Fruit fly (Drosophila melanogaster) whole organism, pupa: ENCODE results near the gene MBD-R2.

Experiments used
- CG10348 ChIP-seq: fragments of 200-800 bp; sonication (Bioruptor generic); IDR thresholded peaks from 2 replicates; pipeline ENCODE4 v1.3.6; 2022; ENCODE audit warnings: missing biosample characterization, missing genetic modification characterization
- CG12605 ChIP-seq: fragments of 200-800 bp; sonication (Bioruptor generic); IDR thresholded peaks from 2 replicates; pipeline ENCODE4 v1.3.6; 2022; ENCODE audit warnings: missing biosample characterization, missing genetic modification characterization
- CG13204 ChIP-seq: fragments of 200-800 bp; sonication (Bioruptor generic); optimal IDR thresholded peaks from 2 replicates; lab custom pipeline; 2018; ENCODE audit warnings: missing biosample characterization, mild to moderate bottlenecking, missing genetic modification characterization, moderate library complexity
- CG14655 ChIP-seq: fragments of 200-800 bp; sonication (Bioruptor generic); optimal IDR thresholded peaks from 3 replicates; lab custom pipeline; 2017; ENCODE audit warnings: mild to moderate bottlenecking, missing biosample characterization, missing genetic modification reagents, missing genetic modification characterization
- CG15710 ChIP-seq: fragments of 200-800 bp; sonication (Bioruptor generic); optimal IDR thresholded peaks from 2 replicates; lab custom pipeline; 2018; ENCODE audit warnings: missing biosample characterization, mild to moderate bottlenecking, missing genetic modification characterization, moderate library complexity
- CG17806 ChIP-seq: fragments of 200-800 bp; sonication (Bioruptor generic); optimal IDR thresholded peaks from 2 replicates; lab custom pipeline; 2018; ENCODE audit warnings: missing biosample characterization, mild to moderate bottlenecking, missing genetic modification characterization, moderate library complexity
- CG32121 ChIP-seq: fragments of 200-800 bp; sonication (Bioruptor generic); IDR thresholded peaks from 2 replicates; pipeline ENCODE4 v1.3.6; 2022; ENCODE audit warnings: missing biosample characterization, missing genetic modification characterization
- CG34367 ChIP-seq: fragments of 200-800 bp; sonication (Bioruptor generic); optimal IDR thresholded peaks from 2 replicates; lab custom pipeline; 2018; ENCODE audit warnings: missing biosample characterization, mild to moderate bottlenecking, missing genetic modification characterization
- CG4496 ChIP-seq: fragments of 200-800 bp; sonication (Bioruptor generic); IDR thresholded peaks from 3 replicates; pipeline ENCODE4 v1.3.6; 2022; ENCODE audit warnings: missing biosample characterization, missing genetic modification characterization
- CG8159 ChIP-seq: fragments of 200-800 bp; sonication (Bioruptor generic); optimal IDR thresholded peaks from 3 replicates; lab custom pipeline; 2018; ENCODE audit warnings: missing biosample characterization, mild to moderate bottlenecking, missing genetic modification characterization, moderate library complexity
- CG8301 ChIP-seq: fragments of 200-800 bp; sonication (Bioruptor generic); optimal IDR thresholded peaks from 2 replicates; lab custom pipeline; 2018; ENCODE audit warnings: missing biosample characterization, mild to moderate bottlenecking, missing genetic modification characterization
- CG9948 ChIP-seq: fragments of 200-800 bp; sonication (Bioruptor generic); optimal IDR thresholded peaks from 2 replicates; lab custom pipeline; 2018; ENCODE audit warnings: missing biosample characterization, mild to moderate bottlenecking, missing genetic modification characterization, moderate library complexity
- D1 ChIP-seq: fragments of 200-800 bp; sonication (Bioruptor generic); optimal IDR thresholded peaks from 2 replicates; lab custom pipeline; 2018; ENCODE audit warnings: missing biosample characterization, mild to moderate bottlenecking, missing genetic modification characterization, moderate library complexity
- EcR ChIP-seq: fragments of 200-800 bp; sonication (Bioruptor generic); optimal IDR thresholded peaks from 3 replicates; lab custom pipeline; 2019; ENCODE audit warnings: missing biosample characterization, missing genetic modification characterization, mild to moderate bottlenecking, moderate library complexity, missing genetic modification reagents
- Ets98B ChIP-seq: fragments of 200-800 bp; sonication (Bioruptor generic); IDR thresholded peaks from 2 replicates; pipeline ENCODE4 v1.3.6; 2022; ENCODE audit warnings: missing biosample characterization, missing genetic modification characterization
- Pif1A ChIP-seq: fragments of 200-800 bp; sonication (Bioruptor generic); optimal IDR thresholded peaks from 3 replicates; lab custom pipeline; 2016; ENCODE audit warnings: missing biosample characterization, missing genetic modification characterization
- Pif1B ChIP-seq: fragments of 200-800 bp; sonication (Bioruptor generic); optimal IDR thresholded peaks from 3 replicates; lab custom pipeline; 2016; ENCODE audit warnings: missing biosample characterization, missing genetic modification characterization
- Snoo ChIP-seq: fragments of 200-800 bp; sonication (Bioruptor generic); optimal IDR thresholded peaks from 3 replicates; lab custom pipeline; 2017; ENCODE audit warnings: missing biosample characterization, mild to moderate bottlenecking, missing genetic modification characterization, inconsistent platforms
- fd96Ca ChIP-seq: fragments of 200-800 bp; sonication (Bioruptor generic); IDR thresholded peaks from 3 replicates; pipeline ENCODE4 v1.3.6; 2022; ENCODE audit warnings: missing biosample characterization, missing genetic modification characterization
- gl ChIP-seq: fragments of 200-800 bp; sonication (Bioruptor generic); optimal IDR thresholded peaks from 2 replicates; lab custom pipeline; 2018; ENCODE audit warnings: missing biosample characterization, mild to moderate bottlenecking, missing genetic modification characterization
- rn ChIP-seq: fragments of 200-800 bp; sonication (Bioruptor generic); IDR thresholded peaks from 2 replicates; pipeline ENCODE4 v1.3.6; 2022; ENCODE audit warnings: missing biosample characterization, missing genetic modification characterization

The MBD-R2 gene

dm6 chr3R:12383784-12384183 is 27.7 kb upstream of the MBD-R2 start:
- TF ChIP-seq CG13204 (GFP tag; lab: Kevin White, UChicago) (no peak), D1 (peak; percentile 71)

DNA sequence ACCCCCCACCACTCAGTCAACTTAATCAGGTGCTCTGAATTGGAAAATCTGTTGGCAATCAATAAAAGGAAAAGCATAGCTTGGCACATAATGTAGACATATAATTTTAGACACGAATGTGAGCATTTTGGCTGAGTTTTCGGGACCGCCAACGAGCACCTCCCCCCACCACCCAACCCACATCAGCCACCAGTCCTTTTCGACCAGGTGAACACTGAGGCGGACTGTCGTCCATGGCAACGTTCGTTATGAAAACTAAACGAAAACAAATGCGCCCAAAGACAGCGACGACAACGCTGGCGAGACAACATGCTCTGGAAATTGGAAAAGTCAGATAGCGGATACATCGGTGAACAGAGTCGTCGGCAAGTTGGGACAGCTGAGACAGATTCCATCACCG is 27.0 kb upstream of the MBD-R2 start, which contains the start of gene GstD11:
GstD11 (plus strand) TSS at position 301 of the 400 bp plus-strand sequence.
- TF ChIP-seq CG8159 (tag; lab: Kevin White, UChicago) (no peak), CG32121 (no peak), Pif1B (GFP tag; lab: Kevin White, UChicago) (no peak), CG15710 (no peak), CG14655 (no peak), Ets98B (GFP tag; lab: Robert Waterston, UW) (no peak), CG17806 (no peak), CG12605 (GFP tag; lab: Robert Waterston, UW) (no peak), gl (no peak), rn (GFP tag; lab: Robert Waterston, UW) (no peak), CG4496 (GFP tag; lab: Robert Waterston, UW) (no peak), Snoo (tag; lab: Kevin White, UChicago) (no peak)

DNA sequence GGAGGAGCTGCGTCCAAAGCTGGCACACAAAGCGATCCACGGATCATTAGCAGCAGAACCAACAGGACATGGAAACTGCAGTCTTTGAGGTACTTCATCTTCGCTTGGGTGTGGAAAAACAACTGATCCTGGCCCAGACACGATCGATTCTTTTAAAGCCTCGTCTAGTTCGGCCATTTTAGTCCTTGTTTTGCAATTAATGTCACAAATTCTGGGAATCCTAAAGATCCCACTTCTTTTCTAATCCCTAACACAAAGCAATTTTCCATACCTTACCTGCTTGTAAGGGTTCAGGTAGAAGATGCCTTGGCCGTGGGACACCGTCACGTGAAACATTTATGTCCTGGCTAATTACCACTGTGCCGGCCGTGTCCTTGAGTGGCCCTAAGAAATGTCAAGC is 26.5 kb upstream of the MBD-R2 start, which contains the start of gene CG10035:
CG10035 (minus strand) TSS at position 129 of the 400 bp plus-strand sequence.
- no peak for TF ChIP-seq gl
- no peak for TF ChIP-seq CG8159 (tag; lab: Kevin White, UChicago)
- TF ChIP-seq CG12605 (GFP tag; lab: Robert Waterston, UW): no peak
- TF ChIP-seq D1: no peak
- TF ChIP-seq Ets98B (GFP tag; lab: Robert Waterston, UW): no peak
- no peak for TF ChIP-seq CG15710
- no peak for TF ChIP-seq CG32121
- TF ChIP-seq CG17806: no peak
- TF ChIP-seq CG34367 (tag; lab: Kevin White, UChicago): no peak
- TF ChIP-seq, all 21 proteins: peak for 0

DNA sequence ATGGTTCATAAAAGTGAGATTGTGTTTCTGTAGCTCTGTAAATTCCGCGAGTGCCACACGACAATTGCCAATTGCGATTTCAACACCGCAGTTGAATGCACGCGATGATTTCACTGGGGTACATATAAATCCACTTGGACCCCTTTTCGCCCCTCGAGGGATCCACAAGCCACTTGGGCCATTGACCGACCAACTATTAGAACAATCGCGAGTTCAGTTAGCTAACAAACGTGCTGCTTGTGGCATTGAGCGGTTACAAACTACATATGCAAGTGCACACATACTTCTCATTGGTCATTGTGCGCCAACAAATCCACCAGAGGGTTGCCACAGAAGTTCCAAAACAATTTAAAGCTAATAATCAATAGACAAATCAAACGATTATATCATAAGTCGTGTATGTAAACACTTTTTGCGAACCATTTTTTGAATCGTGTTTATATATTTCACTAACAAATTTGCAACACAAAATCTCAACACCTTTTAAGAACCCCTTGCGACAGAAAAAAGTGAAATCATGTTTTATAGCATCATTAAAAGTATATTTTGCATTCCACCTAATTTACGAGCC is 25.1 kb upstream of the MBD-R2 start:
- peak; percentile 67 for TF ChIP-seq CG4496 (GFP tag; lab: Robert Waterston, UW)
- TF ChIP-seq CG32121: peak; percentile 58; the same call in 1 of the 2 replicates
- TF ChIP-seq D1: no peak
- no peak; the same call in 2 of the 3 replicates for TF ChIP-seq fd96Ca (GFP tag; lab: Robert Waterston, UW)
- TF ChIP-seq rn (GFP tag; lab: Robert Waterston, UW): no peak
- peak; percentile 69 for TF ChIP-seq CG14655
- TF ChIP-seq CG8301 (tag; lab: Kevin White, UChicago): peak; percentile 73
- TF ChIP-seq CG15710: no peak
- TF ChIP-seq EcR (GFP tag; lab: Kevin White, UChicago): peak; percentile 58
- TF ChIP-seq Ets98B (GFP tag; lab: Robert Waterston, UW): peak; percentile 55; the same call in 1 of the 2 replicates

DNA sequence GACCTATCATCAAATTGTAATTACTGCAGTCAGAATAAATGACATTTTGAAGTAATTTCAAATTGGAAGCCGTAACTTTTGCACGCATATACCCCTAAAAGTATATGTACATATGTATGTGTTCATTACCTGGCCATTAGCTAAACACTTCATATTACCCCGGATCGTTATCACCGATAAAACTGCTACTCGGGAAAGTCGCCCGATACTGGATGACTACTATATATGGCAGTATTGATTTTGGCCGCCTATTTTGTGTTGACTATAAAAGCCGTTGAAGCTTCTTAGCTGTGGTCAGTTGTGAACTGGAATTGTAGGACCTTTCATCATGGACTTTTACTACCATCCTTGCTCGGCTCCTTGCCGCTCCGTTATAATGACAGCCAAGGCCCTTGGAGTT is 23.6 kb upstream of the MBD-R2 start, which contains the start of gene GstD8:
GstD8 (plus strand) TSS at position 301 of the 400 bp plus-strand sequence.
- TF ChIP-seq CG9948 (tag; lab: Kevin White, UChicago): no peak
- TF ChIP-seq CG8301 (tag; lab: Kevin White, UChicago): no peak
- TF ChIP-seq fd96Ca (GFP tag; lab: Robert Waterston, UW): no peak
- TF ChIP-seq Pif1A: no peak
- TF ChIP-seq CG10348 (GFP tag; lab: Robert Waterston, UW): no peak

dm6 chr3R:12379249-12379648 is 23.2 kb upstream of the MBD-R2 start:
- TF ChIP-seq rn (GFP tag; lab: Robert Waterston, UW) (no peak), EcR (GFP tag; lab: Kevin White, UChicago) (no peak), CG12605 (GFP tag; lab: Robert Waterston, UW) (no peak), gl (no peak), CG32121 (no peak), CG13204 (GFP tag; lab: Kevin White, UChicago) (no peak), Pif1A (no peak), CG15710 (no peak), CG8301 (tag; lab: Kevin White, UChicago) (no peak)

DNA sequence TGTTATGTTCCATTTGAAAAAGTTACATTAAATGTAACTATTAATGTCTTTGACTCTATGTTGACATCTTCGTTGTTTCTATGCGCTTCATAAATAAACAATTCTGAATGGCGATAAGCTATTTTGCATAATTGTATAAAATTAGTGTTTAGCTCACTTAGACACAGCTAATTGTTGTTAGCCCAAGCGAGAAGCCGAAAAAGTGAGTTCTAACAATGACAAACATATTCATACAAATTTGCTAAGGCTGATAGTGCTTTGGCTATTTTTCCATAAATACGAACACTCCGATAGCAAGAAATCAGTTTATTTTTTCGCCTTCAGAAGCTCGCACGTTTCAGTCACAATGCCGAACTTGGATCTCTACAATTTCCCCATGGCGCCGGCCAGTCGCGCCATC is 22.1 kb upstream of the MBD-R2 start, which contains the start of gene GstD7:
GstD7 (plus strand) TSS at position 301 of the 400 bp plus-strand sequence.
- no peak for TF ChIP-seq CG34367 (tag; lab: Kevin White, UChicago)
- TF ChIP-seq Snoo (tag; lab: Kevin White, UChicago): no peak
- TF ChIP-seq CG8159 (tag; lab: Kevin White, UChicago): no peak
- TF ChIP-seq gl: no peak
- TF ChIP-seq CG12605 (GFP tag; lab: Robert Waterston, UW): no peak
- TF ChIP-seq CG15710: no peak
- no peak for TF ChIP-seq CG17806
- no peak for TF ChIP-seq Pif1B (GFP tag; lab: Kevin White, UChicago)
- TF ChIP-seq CG8301 (tag; lab: Kevin White, UChicago): no peak
- no peak for TF ChIP-seq CG13204 (GFP tag; lab: Kevin White, UChicago)
- TF ChIP-seq Pif1A: no peak
- no peak for TF ChIP-seq fd96Ca (GFP tag; lab: Robert Waterston, UW)
